Fruit fly (Drosophila melanogaster): ENCODE measurements around the gene Dyro.

The Dyro gene

dm6 chr3L:11296150-11296800 lies 556 bp upstream of the Dyro start (continued):
- TF ChIP-seq Hr78 (GFP tag; optimal IDR thresholded peaks at IDR 0.05) (peak in 1 of 2 experiments; percentile 81), CG3995 (GFP tag; optimal IDR thresholded peaks at IDR 0.05) (no peak), luna (GFP tag; optimal IDR thresholded peaks at IDR 0.05) (no peak), CG30403 (GFP tag; optimal IDR thresholded peaks at IDR 0.05) (peak; percentile 96), CG6791 (GFP tag; IDR thresholded peaks at IDR 0.05; ENCODE audit: partially characterized antibody) (no peak), Oaz (GFP tag; IDR thresholded peaks at IDR 0.05) (peak; percentile 53), salm (tag; optimal IDR thresholded peaks at IDR 0.05) (peak; percentile 83), CG18011 (GFP tag; optimal IDR thresholded peaks at IDR 0.05) (peak; percentile 72), CoRest (tag; optimal IDR thresholded peaks at IDR 0.05) (peak; percentile 96), az2 (GFP tag; optimal IDR thresholded peaks at IDR 0.05) (peak; percentile 91), ash1 (GFP tag; optimal IDR thresholded peaks at IDR 0.05) (no peak), gt (GFP tag; IDR thresholded peaks at IDR 0.05) (peak; percentile 50; the same call in 1 of the 2 replicates), ftz-f1 (GFP tag; optimal IDR thresholded peaks at IDR 0.05) (no peak), CG1832 (GFP tag; optimal IDR thresholded peaks at IDR 0.05) (no peak), CG10543 (GFP tag; optimal IDR thresholded peaks at IDR 0.05) (peak; percentile 87), Oli (tag; optimal IDR thresholded peaks at IDR 0.05) (peak; percentile 95), BtbVII (GFP tag; optimal IDR thresholded peaks at IDR 0.05) (peak; percentile 83), CG15514 (GFP tag; optimal IDR thresholded peaks at IDR 0.05) (peak; percentile 43), YL-1 (GFP tag; optimal IDR thresholded peaks at IDR 0.05) (peak; percentile 91), CG32767 (GFP tag; IDR thresholded peaks at IDR 0.05) (peak; percentile 68), CG7556 (GFP tag; optimal IDR thresholded peaks at IDR 0.05) (peak; percentile 99), btn (GFP tag; optimal IDR thresholded peaks at IDR 0.05) (peak; percentile 34), CG9932 (GFP tag; IDR thresholded peaks at IDR 0.05) (peak; percentile 71), shn (GFP tag; optimal IDR thresholded peaks at IDR 0.05) (peak; percentile 61), vfl (GFP tag; optimal IDR thresholded peaks at IDR 0.05) (peak; percentile 49), CG16813 (GFP tag; IDR thresholded peaks at IDR 0.05; ENCODE audit: partially characterized antibody) (no peak), HHEX (GFP tag; optimal IDR thresholded peaks at IDR 0.05) (peak; percentile 82), CG18476 (GFP tag; optimal IDR thresholded peaks at IDR 0.05) (peak; percentile 83), mld (GFP tag; IDR thresholded peaks at IDR 0.05; ENCODE audit: partially characterized antibody) (no peak), chn (GFP tag; optimal IDR thresholded peaks at IDR 0.05) (peak; percentile 75), inv (GFP tag; IDR thresholded peaks at IDR 0.05; ENCODE audit: partially characterized antibody) (no peak), Usf (GFP tag; optimal IDR thresholded peaks at IDR 0.05) (peak; percentile 89), zen (tag; optimal IDR thresholded peaks at IDR 0.05) (peak; percentile 36), vnd (GFP tag; IDR thresholded peaks at IDR 0.05; ENCODE audit: partially characterized antibody) (no peak), Bgb (GFP tag; IDR thresholded peaks at IDR 0.05; ENCODE audit: partially characterized antibody) (no peak), CG8924 (tag; optimal IDR thresholded peaks at IDR 0.05) (peak; percentile 93), E2f2 (GFP tag; IDR thresholded peaks at IDR 0.05) (peak; percentile 64), ranshi (GFP tag; IDR thresholded peaks at IDR 0.05) (peak; percentile 56), grn (GFP tag; optimal IDR thresholded peaks at IDR 0.05) (no peak), CG31388 (GFP tag; optimal IDR thresholded peaks at IDR 0.05) (peak; percentile 77), Rfx (GFP tag; IDR thresholded peaks at IDR 0.05) (peak; percentile 60), tll (GFP tag; optimal IDR thresholded peaks at IDR 0.05) (no peak), Dref (GFP tag; IDR thresholded peaks at IDR 0.05) (no peak), CG4707 (GFP tag; optimal IDR thresholded peaks at IDR 0.05) (peak; percentile 7), slbo (GFP tag; IDR thresholded peaks at IDR 0.05) (peak; percentile 78), CG14667 (GFP tag; IDR thresholded peaks at IDR 0.05) (peak; percentile 49), CG10366 (GFP tag; IDR thresholded peaks at IDR 0.05) (peak; percentile 69), NC2α (GFP tag; optimal IDR thresholded peaks at IDR 0.05) (peak; percentile 79), CG32532 (GFP tag; IDR thresholded peaks at IDR 0.05) (peak; percentile 84)

Measured in whole organism, embryonic.